Fruit fly (Drosophila melanogaster): ENCODE data around the gene Grl36b.

Gene Grl36b

DNA sequence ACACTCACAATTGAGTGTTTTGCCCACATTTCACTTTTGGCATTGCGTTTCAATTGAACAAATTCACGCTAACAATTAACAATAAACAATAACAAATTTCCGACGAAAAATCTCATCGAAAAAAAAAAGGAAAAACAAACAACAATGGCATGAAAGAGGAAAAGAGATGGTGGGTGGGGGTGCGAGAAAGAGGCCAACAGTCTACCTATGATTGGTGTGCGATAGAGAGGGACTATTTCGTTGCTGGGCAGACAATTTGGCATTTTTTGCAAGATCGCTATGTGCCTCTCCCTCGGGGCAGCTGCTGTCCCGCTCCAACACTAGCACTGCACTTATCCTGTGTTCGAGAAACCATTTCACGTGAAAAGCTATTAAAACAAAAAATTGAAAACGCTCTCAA is 24.4 kb upstream of the Grl36b start:
- TF ChIP-seq gl (tag; optimal IDR thresholded peaks at IDR 0.05), result no peak
- TF ChIP-seq CG32121 (GFP tag; IDR thresholded peaks at IDR 0.05), result no peak
- no peak for TF ChIP-seq CG14655 (GFP tag; optimal IDR thresholded peaks at IDR 0.05)
- no peak for TF ChIP-seq CG10348 (GFP tag; IDR thresholded peaks at IDR 0.05)
- no peak for TF ChIP-seq CG17806 (tag; optimal IDR thresholded peaks at IDR 0.05)
- no peak for TF ChIP-seq EcR (GFP tag; optimal IDR thresholded peaks at IDR 0.05)
- no peak for TF ChIP-seq Ets98B (GFP tag; IDR thresholded peaks at IDR 0.05)
- no peak for TF ChIP-seq D1 (tag; optimal IDR thresholded peaks at IDR 0.05)
- no peak for TF ChIP-seq CG8301 (tag; optimal IDR thresholded peaks at IDR 0.05)
- no peak for TF ChIP-seq CG9948 (tag; optimal IDR thresholded peaks at IDR 0.05)
- TF ChIP-seq CG34367 (tag; optimal IDR thresholded peaks at IDR 0.05), result no peak
- no peak for TF ChIP-seq rn (GFP tag; IDR thresholded peaks at IDR 0.05)
- TF ChIP-seq Pif1B (GFP tag; optimal IDR thresholded peaks at IDR 0.05), result no peak

DNA sequence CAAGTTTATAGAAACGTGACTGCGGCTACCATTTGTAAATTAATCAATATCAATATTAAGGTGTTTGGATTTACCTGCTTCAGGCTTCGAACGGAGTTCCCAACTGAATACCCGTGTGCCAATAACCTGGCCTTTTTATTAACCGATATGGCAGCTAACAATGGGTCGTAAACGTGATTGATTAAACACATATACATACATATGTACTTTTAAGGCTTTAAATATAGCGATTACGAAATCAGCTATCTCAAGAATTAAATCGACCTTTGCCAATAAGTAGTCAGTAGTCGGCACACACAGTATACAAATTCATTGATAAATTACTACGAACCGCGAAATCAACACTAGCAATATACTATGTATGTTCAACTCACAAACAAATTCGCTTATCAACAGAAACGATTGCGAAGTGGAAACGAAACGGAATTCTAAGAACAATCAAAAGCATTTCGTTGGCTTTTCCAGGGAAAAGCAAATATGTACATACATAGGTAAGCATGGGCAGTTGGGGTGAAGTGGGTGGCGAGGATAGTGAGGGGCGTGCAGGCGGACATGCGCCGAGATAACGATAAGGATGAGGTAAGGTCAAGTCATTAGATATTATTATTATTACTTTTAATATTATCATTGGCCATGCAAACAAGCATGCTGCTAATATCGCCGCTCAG is 23.1 kb upstream of the Grl36b start:
- TF ChIP-seq CG32121 (GFP tag; IDR thresholded peaks at IDR 0.05), result 0 out of 2 replicates have a peak, but pooled peaks have one; percentile 20
- no peak for TF ChIP-seq CG14655 (GFP tag; optimal IDR thresholded peaks at IDR 0.05)
- TF ChIP-seq EcR (GFP tag; optimal IDR thresholded peaks at IDR 0.05), result no peak
- TF ChIP-seq CG8301 (tag; optimal IDR thresholded peaks at IDR 0.05), result no peak
- peak; percentile 26 for TF ChIP-seq Ets98B (GFP tag; IDR thresholded peaks at IDR 0.05)
- TF ChIP-seq CG8159 (tag; optimal IDR thresholded peaks at IDR 0.05), result peak; percentile 25
- TF ChIP-seq Snoo (tag; optimal IDR thresholded peaks at IDR 0.05), result no peak
- TF ChIP-seq CG10348 (GFP tag; IDR thresholded peaks at IDR 0.05), result no peak
- no peak for TF ChIP-seq CG13204 (GFP tag; optimal IDR thresholded peaks at IDR 0.05)
- TF ChIP-seq fd96Ca (GFP tag; IDR thresholded peaks at IDR 0.05), result no peak
- no peak for TF ChIP-seq CG34367 (tag; optimal IDR thresholded peaks at IDR 0.05)
- no peak for TF ChIP-seq CG15710 (tag; optimal IDR thresholded peaks at IDR 0.05)
- TF ChIP-seq CG9948 (tag; optimal IDR thresholded peaks at IDR 0.05), result no peak
- TF ChIP-seq gl (tag; optimal IDR thresholded peaks at IDR 0.05), result peak; percentile 36

DNA sequence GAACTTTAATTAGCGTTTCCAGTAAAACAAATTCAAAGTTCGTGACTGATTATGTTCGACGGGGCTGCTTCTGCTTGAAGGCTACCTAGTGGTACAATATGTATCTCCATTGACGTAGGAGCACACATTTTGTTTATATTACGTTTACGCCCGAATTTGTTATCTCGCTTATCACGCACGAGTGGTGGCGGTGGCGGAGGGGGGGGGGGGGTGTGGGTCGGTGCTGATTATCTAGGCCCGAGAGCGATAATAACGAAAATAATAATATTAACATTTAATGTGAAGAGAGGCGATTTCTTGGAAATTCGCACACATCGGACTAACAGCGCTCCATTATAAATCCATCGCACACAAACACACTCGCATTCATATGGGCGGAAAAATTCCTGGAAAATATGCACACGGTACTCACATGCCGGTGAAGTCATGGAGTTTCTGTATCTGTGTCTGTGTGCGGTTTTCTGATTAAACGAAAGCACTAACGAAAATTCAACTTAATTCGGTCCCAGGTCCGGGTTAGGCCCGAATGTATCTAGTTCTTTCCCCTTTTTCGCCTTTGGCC is 22.0 kb upstream of the Grl36b start:
- TF ChIP-seq fd96Ca (GFP tag; IDR thresholded peaks at IDR 0.05) (no peak), Ets98B (GFP tag; IDR thresholded peaks at IDR 0.05) (no peak), CG9948 (tag; optimal IDR thresholded peaks at IDR 0.05) (no peak), EcR (GFP tag; optimal IDR thresholded peaks at IDR 0.05) (no peak), CG4496 (GFP tag; IDR thresholded peaks at IDR 0.05) (no peak), CG14655 (GFP tag; optimal IDR thresholded peaks at IDR 0.05) (no peak), CG15710 (tag; optimal IDR thresholded peaks at IDR 0.05) (no peak), Snoo (tag; optimal IDR thresholded peaks at IDR 0.05) (no peak), gl (tag; optimal IDR thresholded peaks at IDR 0.05) (no peak), CG32121 (GFP tag; IDR thresholded peaks at IDR 0.05) (no peak), CG10348 (GFP tag; IDR thresholded peaks at IDR 0.05) (no peak), rn (GFP tag; IDR thresholded peaks at IDR 0.05) (no peak)

DNA sequence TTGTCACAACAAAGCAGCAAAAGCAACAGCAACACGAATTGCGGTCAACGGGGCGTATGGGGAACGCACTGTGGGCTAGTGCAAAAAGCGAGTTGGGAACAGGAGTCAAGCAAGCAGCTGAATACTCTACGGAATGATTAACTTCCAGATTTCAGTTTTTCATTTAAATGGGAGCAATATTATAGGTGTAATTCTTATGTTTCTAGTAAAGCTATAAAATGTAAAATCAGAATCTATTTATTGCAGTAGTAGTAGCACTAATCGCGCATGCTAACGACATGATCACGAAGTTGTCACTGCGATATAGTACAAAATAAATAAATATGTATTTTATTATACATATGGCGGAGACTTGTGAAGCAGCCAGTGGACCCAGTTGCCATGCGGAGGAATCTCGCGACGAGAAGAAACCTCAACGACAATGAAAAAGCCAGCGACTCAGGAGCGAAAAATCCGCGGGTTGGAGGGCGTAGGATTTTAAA is 21.1 kb upstream of the Grl36b start:
- TF ChIP-seq Snoo (tag; optimal IDR thresholded peaks at IDR 0.05) (no peak), EcR (GFP tag; optimal IDR thresholded peaks at IDR 0.05) (peak; percentile 19), CG17806 (tag; optimal IDR thresholded peaks at IDR 0.05) (peak; percentile 42), CG14655 (GFP tag; optimal IDR thresholded peaks at IDR 0.05) (peak; percentile 66), CG9948 (tag; optimal IDR thresholded peaks at IDR 0.05) (peak; percentile 60), CG4496 (GFP tag; IDR thresholded peaks at IDR 0.05) (no peak; the same call in 2 of the 3 replicates), CG8301 (tag; optimal IDR thresholded peaks at IDR 0.05) (peak; percentile 60), fd96Ca (GFP tag; IDR thresholded peaks at IDR 0.05) (no peak), CG12605 (GFP tag; IDR thresholded peaks at IDR 0.05) (no peak), CG15710 (tag; optimal IDR thresholded peaks at IDR 0.05) (peak; percentile 77), rn (GFP tag; IDR thresholded peaks at IDR 0.05) (no peak), CG32121 (GFP tag; IDR thresholded peaks at IDR 0.05) (0 out of 2 replicates have a peak, but pooled peaks have one; percentile 32), gl (tag; optimal IDR thresholded peaks at IDR 0.05) (no peak), Ets98B (GFP tag; IDR thresholded peaks at IDR 0.05) (peak; percentile 15), CG8159 (tag; optimal IDR thresholded peaks at IDR 0.05) (peak; percentile 78), CG34367 (tag; optimal IDR thresholded peaks at IDR 0.05) (peak; percentile 17), CG13204 (GFP tag; optimal IDR thresholded peaks at IDR 0.05) (no peak), D1 (tag; optimal IDR thresholded peaks at IDR 0.05) (peak; percentile 8), CG10348 (GFP tag; IDR thresholded peaks at IDR 0.05) (peak; percentile 30; the same call in 1 of the 2 replicates), Pif1B (GFP tag; optimal IDR thresholded peaks at IDR 0.05) (peak; percentile 60), Pif1A (GFP tag; optimal IDR thresholded peaks at IDR 0.05) (peak; percentile 70)

DNA sequence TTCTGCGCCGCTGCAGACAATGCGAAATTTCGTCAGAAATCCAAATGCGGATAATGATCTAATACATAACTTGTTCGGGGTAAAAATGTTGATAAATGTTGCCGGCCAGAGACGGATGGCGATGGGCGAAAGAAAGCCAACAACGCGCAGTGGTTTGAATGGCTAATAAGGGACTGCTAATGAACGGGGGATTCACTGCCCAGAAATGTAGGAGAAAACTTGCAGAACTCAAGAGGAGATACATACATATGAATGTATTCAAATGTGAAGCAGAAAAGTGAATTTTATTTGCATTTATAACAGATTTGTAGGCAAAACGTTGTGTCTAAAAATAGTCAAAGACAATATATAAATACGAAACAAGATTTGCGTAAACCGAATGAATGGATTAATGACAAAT is 20.3 kb upstream of the Grl36b start:
- TF ChIP-seq CG4496 (GFP tag; IDR thresholded peaks at IDR 0.05) (no peak), CG13204 (GFP tag; optimal IDR thresholded peaks at IDR 0.05) (no peak), CG8301 (tag; optimal IDR thresholded peaks at IDR 0.05) (no peak), Pif1A (GFP tag; optimal IDR thresholded peaks at IDR 0.05) (no peak), CG14655 (GFP tag; optimal IDR thresholded peaks at IDR 0.05) (no peak), CG10348 (GFP tag; IDR thresholded peaks at IDR 0.05) (no peak), CG15710 (tag; optimal IDR thresholded peaks at IDR 0.05) (no peak), CG8159 (tag; optimal IDR thresholded peaks at IDR 0.05) (no peak), CG12605 (GFP tag; IDR thresholded peaks at IDR 0.05) (no peak), CG17806 (tag; optimal IDR thresholded peaks at IDR 0.05) (no peak), gl (tag; optimal IDR thresholded peaks at IDR 0.05) (no peak), EcR (GFP tag; optimal IDR thresholded peaks at IDR 0.05) (no peak), rn (GFP tag; IDR thresholded peaks at IDR 0.05) (no peak), fd96Ca (GFP tag; IDR thresholded peaks at IDR 0.05) (no peak), CG32121 (GFP tag; IDR thresholded peaks at IDR 0.05) (no peak), Ets98B (GFP tag; IDR thresholded peaks at IDR 0.05) (no peak), D1 (tag; optimal IDR thresholded peaks at IDR 0.05) (no peak)

Measured in whole organism, pupa.